Worm (Caenorhabditis elegans) whole organism, L4 larva: ENCODE measurements around the gene K07E8.6.

ENCODE experiments used
- ZK546.5 ChIP-seq, 2 experiments: sonication (generic microtip); optimal IDR thresholded peaks; 2 replicates each; lab custom pipeline; 2017; ENCODE audit warnings: missing biosample characterization in 2 of 2, missing genetic modification characterization in 2 of 2
- aly-2 ChIP-seq: sonication (generic microtip); optimal IDR thresholded peaks from 2 replicates; lab custom pipeline; 2018; ENCODE audit warnings: missing biosample characterization, missing genetic modification characterization
- attf-4 ChIP-seq: sonication (generic microtip); optimal IDR thresholded peaks from 3 replicates; lab custom pipeline; 2017; ENCODE audit warnings: missing biosample characterization, missing genetic modification characterization
- egl-27 ChIP-seq: sonication (generic microtip); optimal IDR thresholded peaks from 3 replicates; lab custom pipeline; 2017; ENCODE audit warnings: missing biosample characterization, missing genetic modification reagents, missing genetic modification characterization
- fkh-10 ChIP-seq: fragments of 150-350 bp; optimal IDR thresholded peaks from 2 replicates; lab custom pipeline; 2014; ENCODE audit warnings: missing biosample characterization, missing genetic modification reagents, missing genetic modification characterization
- lin-38 ChIP-seq: fragments of 200-800 bp; sonication (Bioruptor generic); IDR thresholded peaks from 2 replicates; pipeline ENCODE4 v1.3.6; 2022; ENCODE audit warnings: missing genetic modification reagents, missing genetic modification characterization, missing compliant biosample characterization
- nhr-237 ChIP-seq: sonication (generic microtip); optimal IDR thresholded peaks from 2 replicates; lab custom pipeline; 2017; ENCODE audit warnings: missing biosample characterization, missing genetic modification characterization
- pha-4 ChIP-seq, 2 experiments: fragments of 150-350 bp in 1 of 2; fragments of 200-800 bp in 1 of 2; sonication (Bioruptor generic) in 1 of 2; IDR thresholded peaks in 1 of 2; optimal IDR thresholded peaks in 1 of 2; 2 replicates each; pipeline versions ENCODE4 v1.3.6 to Lab custom; 2014 to 2022; ENCODE audit warnings: missing genetic modification characterization in 2 of 2, missing genetic modification reagents in 2 of 2, missing biosample characterization in 1 of 2, missing compliant biosample characterization in 1 of 2
- skn-1 ChIP-seq: fragments of 150-350 bp; optimal IDR thresholded peaks from 2 replicates; lab custom pipeline; 2014; ENCODE audit warnings: missing biosample characterization, missing genetic modification characterization
- snpc-4 ChIP-seq: fragments of 150-350 bp; optimal IDR thresholded peaks from 2 replicates; lab custom pipeline; 2014; ENCODE audit warnings: missing biosample characterization, missing genetic modification characterization
- ztf-7 ChIP-seq: fragments of 150-350 bp; optimal IDR thresholded peaks from 2 replicates; lab custom pipeline; 2014; ENCODE audit warnings: missing biosample characterization, missing genetic modification characterization

- no peak for TF ChIP-seq ztf-7 (tag; lab: Kevin White, UChicago)
- TF ChIP-seq nhr-237 (tag; lab: Kevin White, UChicago), result no peak
- TF ChIP-seq pha-4 (GFP tag; IDR thresholded peaks at IDR 0.05; lab: Robert Waterston, UW), result no peak
- no peak for TF ChIP-seq pha-4 (tag; optimal IDR thresholded peaks at IDR 0.05; lab: Kevin White, UChicago)
- TF ChIP-seq aly-2 (tag; lab: Kevin White, UChicago), result no peak
- no peak for TF ChIP-seq skn-1 (tag; lab: Kevin White, UChicago)
- no peak for TF ChIP-seq fkh-10
- TF ChIP-seq ZK546.5 (tag; optimal IDR thresholded peaks at IDR 0.05; lab: Kevin White, UChicago), result no peak
- no peak for TF ChIP-seq lin-38 (GFP tag; lab: Robert Waterston, UW)
- TF ChIP-seq attf-4 (tag; lab: Kevin White, UChicago), result no peak
- TF ChIP-seq snpc-4 (tag; lab: Kevin White, UChicago), result no peak
- no peak for TF ChIP-seq egl-27 (tag; lab: Kevin White, UChicago)
Observed at ce11 chrII:627913-628312, 11.5 kb downstream of the K07E8.6 start.
